Worm (Caenorhabditis elegans) whole organism, L4 larva: ENCODE results near the gene cdt-2.

Experiments
- F37D6.2 ChIP-seq: sonication (generic microtip); optimal IDR thresholded peaks from 2 replicates; lab custom pipeline; 2016; ENCODE audit warnings: mild to moderate bottlenecking, missing genetic modification characterization, missing compliant biosample characterization
- F44E2.7 ChIP-seq: fragments of 200-800 bp; sonication (Bioruptor generic); IDR thresholded peaks from 2 replicates; pipeline ENCODE4 v2.1.2; 2022; ENCODE audit warnings: missing genetic modification characterization, missing compliant biosample characterization
- F49E8.2 ChIP-seq: sonication (generic microtip); optimal IDR thresholded peaks from 2 replicates; lab custom pipeline; 2016; ENCODE audit warnings: missing compliant biosample characterization, mild to moderate bottlenecking, missing genetic modification characterization, borderline replicate concordance
- R02D3.7 ChIP-seq: fragments of 150-350 bp; sonication (generic microtip); optimal IDR thresholded peaks from 3 replicates; lab custom pipeline; 2014; ENCODE audit warnings: missing biosample characterization, missing genetic modification characterization
- Y5F2A.4 ChIP-seq: fragments of 200-800 bp; sonication (Bioruptor generic); optimal IDR thresholded peaks from 2 replicates; lab custom pipeline; 2018; ENCODE audit warnings: mild to moderate bottlenecking, missing genetic modification characterization, missing compliant biosample characterization
- Y75B8A.6 ChIP-seq: fragments of 200-800 bp; sonication (Bioruptor generic); IDR thresholded peaks from 2 replicates; pipeline ENCODE4 v1.3.6; 2022; ENCODE audit warnings: missing genetic modification reagents, missing genetic modification characterization, missing compliant biosample characterization
- aha-1 ChIP-seq: fragments of 150-350 bp; peaks from one replicate; lab custom pipeline; 2014; ENCODE audit warnings: missing biosample characterization, missing genetic modification characterization
- aly-2 ChIP-seq: sonication (generic microtip); optimal IDR thresholded peaks from 2 replicates; lab custom pipeline; 2018; ENCODE audit warnings: missing biosample characterization, missing genetic modification characterization
- arid-1 ChIP-seq: fragments of 200-800 bp; sonication (Bioruptor generic); conservative IDR thresholded peaks from 2 replicates; pipeline ENCODE4 v1.3.6; 2022; ENCODE audit warnings: missing genetic modification reagents, missing genetic modification characterization, missing compliant biosample characterization
- attf-4 ChIP-seq: sonication (generic microtip); optimal IDR thresholded peaks from 3 replicates; lab custom pipeline; 2017; ENCODE audit warnings: missing biosample characterization, missing genetic modification characterization
- ceh-62 ChIP-seq: sonication (generic microtip); optimal IDR thresholded peaks from 2 replicates; lab custom pipeline; 2017; ENCODE audit warnings: missing biosample characterization, missing genetic modification characterization
- ceh-82 ChIP-seq: sonication (generic microtip); optimal IDR thresholded peaks from 2 replicates; lab custom pipeline; 2017; ENCODE audit warnings: missing biosample characterization, missing genetic modification characterization
- daf-19 ChIP-seq: fragments of 200-800 bp; sonication (Bioruptor generic); conservative IDR thresholded peaks from 2 replicates; pipeline ENCODE4 v1.3.6; 2022; ENCODE audit warnings: missing genetic modification characterization, missing compliant biosample characterization
- dmd-6 ChIP-seq: fragments of 200-800 bp; sonication (Bioruptor generic); IDR thresholded peaks from 2 replicates; pipeline ENCODE4 v1.3.6; 2022; ENCODE audit warnings: missing genetic modification reagents, missing genetic modification characterization, missing compliant biosample characterization
- dmd-8 ChIP-seq: fragments of 200-800 bp; sonication (Bioruptor generic); IDR thresholded peaks from 2 replicates; pipeline ENCODE4 v1.3.6; 2022; ENCODE audit warnings: missing genetic modification characterization, missing compliant biosample characterization
- dmd-9 ChIP-seq: fragments of 200-800 bp; sonication (Bioruptor generic); IDR thresholded peaks from 2 replicates; pipeline ENCODE4 v1.3.6; 2022; ENCODE audit warnings: missing genetic modification reagents, missing genetic modification characterization, missing compliant biosample characterization
- dpl-1 ChIP-seq: fragments of 150-350 bp; optimal IDR thresholded peaks from 2 replicates; lab custom pipeline; 2014; ENCODE audit warnings: missing biosample characterization, missing genetic modification reagents, missing genetic modification characterization
- egl-43 ChIP-seq: fragments of 200-800 bp; sonication (Bioruptor generic); IDR thresholded peaks from 2 replicates; pipeline ENCODE4 v1.3.6; 2022; ENCODE audit warnings: missing genetic modification reagents, missing genetic modification characterization, missing compliant biosample characterization
- fos-1 ChIP-seq: fragments of 150-350 bp; optimal IDR thresholded peaks from 2 replicates; lab custom pipeline; 2014; ENCODE audit warnings: missing biosample characterization, missing genetic modification characterization
- hif-1 ChIP-seq, 2 experiments: sonication (generic microtip); optimal IDR thresholded peaks; 2 replicates each; lab custom pipeline; 2016 to 2017; ENCODE audit warnings: missing compliant biosample characterization in 2 of 2, missing genetic modification characterization in 2 of 2, missing genetic modification reagents in 2 of 2, missing genotype in 2 of 2, mild to moderate bottlenecking in 1 of 2
- lir-3 ChIP-seq: sonication (generic microtip); optimal IDR thresholded peaks from 2 replicates; lab custom pipeline; 2016; ENCODE audit warnings: mild to moderate bottlenecking, missing genetic modification characterization, missing compliant biosample characterization
- madf-9 ChIP-seq: fragments of 200-800 bp; sonication (Bioruptor generic); conservative IDR thresholded peaks from 2 replicates; pipeline ENCODE4 v1.3.6; 2022; ENCODE audit warnings: missing genetic modification reagents, missing genetic modification characterization, missing compliant biosample characterization
- mdl-1 ChIP-seq, 2 experiments: fragments of 150-350 bp in 1 of 2; sonication (generic microtip) in 1 of 2; optimal IDR thresholded peaks; 2 replicates each; lab custom pipeline; 2014 to 2017; ENCODE audit warnings: missing biosample characterization in 2 of 2, missing genetic modification characterization in 2 of 2
- mxl-2 ChIP-seq: fragments of 200-800 bp; sonication (Bioruptor generic); conservative IDR thresholded peaks from 2 replicates; pipeline ENCODE4 v1.3.6; 2022; ENCODE audit warnings: missing genetic modification reagents, missing genetic modification characterization, missing compliant biosample characterization
- mxl-3 ChIP-seq: fragments of 200-800 bp; sonication (Bioruptor generic); optimal IDR thresholded peaks from 2 replicates; lab custom pipeline; 2018; ENCODE audit warnings: mild to moderate bottlenecking, missing genetic modification characterization, missing compliant biosample characterization
- nhr-10 ChIP-seq: fragments of 150-350 bp; optimal IDR thresholded peaks from 2 replicates; lab custom pipeline; 2014; ENCODE audit warnings: missing biosample characterization, missing genetic modification characterization
- nhr-11 ChIP-seq: fragments of 150-350 bp; optimal IDR thresholded peaks from 2 replicates; lab custom pipeline; 2014; ENCODE audit warnings: missing biosample characterization, missing genetic modification characterization
- nhr-48 ChIP-seq: sonication (generic microtip); optimal IDR thresholded peaks from 2 replicates; lab custom pipeline; 2016; ENCODE audit warnings: mild to moderate bottlenecking, missing genetic modification characterization, missing compliant biosample characterization
- nhr-6 ChIP-seq: fragments of 150-350 bp; optimal IDR thresholded peaks from 2 replicates; lab custom pipeline; 2014; ENCODE audit warnings: missing biosample characterization, missing genetic modification characterization
- nhr-77 ChIP-seq: fragments of 150-350 bp; optimal IDR thresholded peaks from 2 replicates; lab custom pipeline; 2014; ENCODE audit warnings: missing biosample characterization, missing genetic modification characterization
- saeg-2 ChIP-seq: fragments of 200-800 bp; sonication (Bioruptor generic); IDR thresholded peaks from 2 replicates; pipeline ENCODE4 v1.3.6; 2022; ENCODE audit warnings: missing genetic modification reagents, missing genetic modification characterization, missing compliant biosample characterization
- sdz-12 ChIP-seq: fragments of 200-800 bp; sonication (Bioruptor generic); optimal IDR thresholded peaks from 2 replicates; lab custom pipeline; 2018; ENCODE audit warnings: mild to moderate bottlenecking, missing genetic modification characterization, missing compliant biosample characterization
- snpc-4 ChIP-seq: fragments of 150-350 bp; optimal IDR thresholded peaks from 2 replicates; lab custom pipeline; 2014; ENCODE audit warnings: missing biosample characterization, missing genetic modification characterization
- spr-1 ChIP-seq: sonication (generic microtip); optimal IDR thresholded peaks from 2 replicates; lab custom pipeline; 2016; ENCODE audit warnings: mild to moderate bottlenecking, missing genetic modification characterization, missing compliant biosample characterization
- tag-97 ChIP-seq: fragments of 200-800 bp; sonication (Bioruptor generic); IDR thresholded peaks from 2 replicates; pipeline ENCODE4 v1.3.6; 2022; ENCODE audit warnings: missing genetic modification characterization, missing compliant biosample characterization
- tra-1 ChIP-seq: fragments of 200-800 bp; sonication (Bioruptor generic); IDR thresholded peaks from 2 replicates; pipeline ENCODE4 v1.3.6; 2022; ENCODE audit warnings: missing genetic modification reagents, missing genetic modification characterization, missing compliant biosample characterization
- unc-39 ChIP-seq: sonication (generic microtip); optimal IDR thresholded peaks from 2 replicates; lab custom pipeline; 2017; ENCODE audit warnings: missing biosample characterization, missing genetic modification characterization
- zag-1 ChIP-seq: fragments of 150-350 bp; optimal IDR thresholded peaks from 2 replicates; lab custom pipeline; 2014; ENCODE audit warnings: missing biosample characterization, missing genetic modification characterization
- zfp-2 ChIP-seq: sonication (generic microtip); optimal IDR thresholded peaks from 2 replicates; lab custom pipeline; 2016; ENCODE audit warnings: mild to moderate bottlenecking, missing genetic modification characterization, missing compliant biosample characterization
- zfp-3 ChIP-seq: fragments of 200-800 bp; sonication (Bioruptor generic); conservative IDR thresholded peaks from 2 replicates; pipeline ENCODE4 v1.3.6; 2022; ENCODE audit warnings: missing genetic modification reagents, missing genetic modification characterization, missing compliant biosample characterization
- zip-2 ChIP-seq: fragments of 150-350 bp; optimal IDR thresholded peaks from 2 replicates; lab custom pipeline; 2014; ENCODE audit warnings: missing biosample characterization, missing genetic modification characterization
- ztf-11 ChIP-seq: fragments of 150-350 bp; optimal IDR thresholded peaks from 2 replicates; lab custom pipeline; 2014; ENCODE audit warnings: missing biosample characterization, missing genetic modification characterization

Gene cdt-2

ce11 chrV:15016795-15017429 lies 26.0 kb upstream of the cdt-2 start:
- TF ChIP-seq snpc-4 (tag; lab: Kevin White, UChicago): no peak
- TF ChIP-seq ceh-82: no peak
- no peak for TF ChIP-seq zfp-2 (tag; lab: Kevin White, UChicago)
- TF ChIP-seq lir-3 (tag; lab: Kevin White, UChicago): no peak
- no peak for TF ChIP-seq zag-1
- TF ChIP-seq saeg-2 (GFP tag; lab: Robert Waterston, UW): no peak
- TF ChIP-seq tag-97: no peak
- peak; percentile 33 for TF ChIP-seq nhr-6
- TF ChIP-seq spr-1 (tag; lab: Kevin White, UChicago): no peak
- TF ChIP-seq mxl-3 (GFP tag; lab: Kevin White, UChicago): peak; percentile 1
- no peak for TF ChIP-seq nhr-10 (tag; lab: Kevin White, UChicago)
- no peak for TF ChIP-seq nhr-48 (tag; lab: Kevin White, UChicago)
- TF ChIP-seq mdl-1 (tag; optimal IDR thresholded peaks at IDR 0.05; lab: Kevin White, UChicago): peak in 1 of 2 experiments; percentile 1
- no peak for TF ChIP-seq madf-9
- TF ChIP-seq aly-2: no peak
- TF ChIP-seq, all 104 proteins: peak for 3

- TF ChIP-seq unc-39 (no peak), aha-1 (peak; percentile 83), dmd-6 (GFP tag; lab: Robert Waterston, UW) (no peak), F37D6.2 (tag; lab: Kevin White, UChicago) (no peak), hif-1 (tag; optimal IDR thresholded peaks at IDR 0.05; lab: Kevin White, UChicago) (peak in 1 of 2 experiments; percentile 25), ztf-11 (tag; lab: Kevin White, UChicago) (no peak), F44E2.7 (GFP tag; lab: Robert Waterston, UW) (no peak), madf-9 (no peak), daf-19 (GFP tag; lab: Robert Waterston, UW) (no peak), zip-2 (tag; lab: Kevin White, UChicago) (no peak)
- TF ChIP-seq, all 104 proteins: peak for 2
Measured at ce11 chrV:15015799-15016198, 24.9 kb upstream of the cdt-2 start.

DNA sequence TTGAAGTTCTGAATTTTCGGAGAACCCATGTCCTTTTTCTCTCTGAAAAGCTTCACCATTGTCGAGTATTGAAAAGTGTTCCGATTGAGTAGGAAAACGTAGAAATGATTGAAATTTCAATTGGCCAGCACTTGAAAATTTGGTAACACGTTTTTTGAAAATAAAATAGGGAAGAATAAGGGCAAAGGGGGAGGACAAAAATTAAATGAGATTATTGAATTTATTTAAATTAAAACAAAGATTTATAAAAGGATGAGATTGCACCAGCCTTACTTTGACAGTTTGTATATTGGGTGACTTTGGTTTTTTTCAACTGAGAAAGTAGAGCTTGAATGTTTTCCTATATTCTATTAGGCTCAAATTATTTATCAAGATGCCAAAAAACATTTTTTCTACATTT lies 23.2 kb upstream of the cdt-2 start, which contains the start of gene obr-2:
Gene obr-2 (minus strand): TSS at position 101 of the 400 bp plus-strand sequence.
- TF ChIP-seq F49E8.2 (tag; lab: Kevin White, UChicago) (no peak), sdz-12 (GFP tag; lab: Kevin White, UChicago) (no peak), tra-1 (GFP tag; lab: Robert Waterston, UW) (no peak), daf-19 (GFP tag; lab: Robert Waterston, UW) (no peak), nhr-48 (tag; lab: Kevin White, UChicago) (no peak), Y75B8A.6 (GFP tag; lab: Robert Waterston, UW) (no peak)

ce11 chrV:15013328-15013727 lies 22.4 kb upstream of the cdt-2 start:
- TF ChIP-seq arid-1: no peak
- TF ChIP-seq aha-1: peak; percentile 90

DNA sequence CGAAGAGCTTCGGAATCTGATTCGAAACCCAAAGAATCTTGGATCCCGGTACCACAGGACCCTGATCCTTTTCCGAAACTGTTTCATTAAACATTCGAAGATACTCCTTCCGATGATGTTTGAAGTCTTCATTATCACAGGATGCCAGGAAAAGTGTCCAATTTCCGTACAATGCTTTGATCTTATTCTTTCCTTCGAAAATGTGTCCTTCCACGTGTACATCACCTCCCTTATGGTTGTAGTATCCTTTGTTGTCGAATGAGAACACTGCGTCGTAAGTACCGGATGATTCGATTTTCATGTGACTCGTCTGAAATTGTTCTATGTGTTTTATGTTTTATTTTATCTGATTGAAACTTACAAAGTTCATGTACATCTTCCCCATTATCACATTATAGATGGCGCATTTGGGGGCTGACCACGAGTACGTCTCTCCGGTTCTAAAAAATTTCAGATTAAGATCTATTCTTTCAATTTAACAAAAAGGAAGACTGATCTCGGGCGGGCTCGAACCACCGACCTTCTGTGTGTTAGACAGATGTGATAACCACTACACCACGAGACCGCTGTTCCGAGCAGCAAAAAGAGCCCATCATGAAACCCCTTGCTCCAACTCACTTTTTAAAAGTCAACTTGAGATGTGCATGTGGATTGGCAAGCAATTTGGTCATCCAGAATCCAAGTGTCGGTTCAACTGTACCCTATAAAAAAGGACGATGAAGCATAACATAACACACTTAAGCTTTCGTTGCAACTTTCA lies 21.8 kb upstream of the cdt-2 start:
- TF ChIP-seq Y5F2A.4 (GFP tag; lab: Kevin White, UChicago) (no peak), aly-2 (no peak), ceh-62 (no peak), egl-43 (GFP tag; lab: Robert Waterston, UW) (no peak; the same call in 1 of the 2 replicates), dpl-1 (no peak), dmd-9 (GFP tag; lab: Robert Waterston, UW) (no peak), fos-1 (tag; lab: Kevin White, UChicago) (no peak), R02D3.7 (no peak), spr-1 (tag; lab: Kevin White, UChicago) (peak; percentile 21), nhr-11 (no peak), zag-1 (no peak), dmd-8 (GFP tag; lab: Robert Waterston, UW) (peak; percentile 41; the same call in 1 of the 2 replicates), zfp-3 (GFP tag; lab: Robert Waterston, UW) (no peak), F37D6.2 (tag; lab: Kevin White, UChicago) (no peak), arid-1 (no peak), mxl-2 (GFP tag; lab: Robert Waterston, UW) (no peak), mdl-1 (tag; optimal IDR thresholded peaks at IDR 0.05; lab: Kevin White, UChicago) (no peak), saeg-2 (GFP tag; lab: Robert Waterston, UW) (no peak), unc-39 (no peak), attf-4 (tag; lab: Kevin White, UChicago) (no peak), nhr-77 (no peak)
